Fruit fly (Drosophila melanogaster) whole organism, embryonic: Measurements from ENCODE around the gene CG10341.

Source experiments
- CG10431 ChIP-seq: fragments of 200-800 bp; sonication (Bioruptor generic); optimal IDR thresholded peaks from 3 replicates; lab custom pipeline; 2018; ENCODE audit warnings: missing biosample characterization, mild to moderate bottlenecking, missing genetic modification characterization
- CG11695 ChIP-seq: fragments of 200-800 bp; sonication (Bioruptor generic); IDR thresholded peaks from 3 replicates; pipeline ENCODE4 v1.3.6; 2022; ENCODE audit warnings: missing biosample characterization, missing genetic modification characterization
- CG12299 ChIP-seq: fragments of 200-800 bp; sonication (Bioruptor generic); optimal IDR thresholded peaks from 2 replicates; lab custom pipeline; 2018; ENCODE audit warnings: missing biosample characterization, mild to moderate bottlenecking, missing genetic modification characterization
- CG1233 ChIP-seq: fragments of 200-800 bp; sonication (Bioruptor generic); optimal IDR thresholded peaks from 4 replicates; lab custom pipeline; 2018; ENCODE audit warnings: missing biosample characterization, mild to moderate bottlenecking, missing genetic modification characterization
- CG15011 ChIP-seq: fragments of 200-800 bp; sonication (Bioruptor generic); optimal IDR thresholded peaks from 3 replicates; lab custom pipeline; 2018; ENCODE audit warnings: missing biosample characterization, mild to moderate bottlenecking, missing genetic modification characterization
- CG15514 ChIP-seq: fragments of 200-800 bp; sonication (Bioruptor generic); optimal IDR thresholded peaks from 3 replicates; lab custom pipeline; 2017; ENCODE audit warnings: missing biosample characterization, missing genetic modification characterization, mild to moderate bottlenecking, moderate library complexity, missing genetic modification reagents
- CG15696 ChIP-seq: fragments of 200-800 bp; sonication (Bioruptor generic); optimal IDR thresholded peaks from 2 replicates; lab custom pipeline; 2019; ENCODE audit warnings: missing biosample characterization, mild to moderate bottlenecking, missing genetic modification characterization, moderate library complexity
- CG1647 ChIP-seq: fragments of 200-800 bp; sonication (Bioruptor generic); optimal IDR thresholded peaks from 3 replicates; lab custom pipeline; 2016; ENCODE audit warnings: missing biosample characterization, missing genetic modification characterization
- CG16863 ChIP-seq: fragments of 200-800 bp; sonication (Bioruptor generic); optimal IDR thresholded peaks from 3 replicates; lab custom pipeline; 2016; ENCODE audit warnings: missing biosample characterization, missing genetic modification characterization
- CG17385 ChIP-seq: fragments of 200-800 bp; sonication (Bioruptor generic); optimal IDR thresholded peaks from 3 replicates; lab custom pipeline; 2018; ENCODE audit warnings: missing biosample characterization, mild to moderate bottlenecking, missing genetic modification characterization
- CG17829 ChIP-seq: fragments of 200-800 bp; optimal IDR thresholded peaks from 2 replicates; lab custom pipeline; 2019; ENCODE audit warnings: missing biosample characterization, mild to moderate bottlenecking, missing genetic modification characterization, moderate library complexity
- CG1832 ChIP-seq: fragments of 200-800 bp; sonication (Bioruptor generic); optimal IDR thresholded peaks from 2 replicates; lab custom pipeline; 2017; ENCODE audit warnings: missing biosample characterization, mild to moderate bottlenecking, missing genetic modification characterization, inconsistent platforms
- CG18476 ChIP-seq: fragments of 200-800 bp; sonication (Bioruptor generic); optimal IDR thresholded peaks from 2 replicates; lab custom pipeline; 2016; ENCODE audit warnings: missing biosample characterization, mild to moderate bottlenecking, missing genetic modification characterization
- CG2678 ChIP-seq: fragments of 200-800 bp; sonication (Bioruptor generic); optimal IDR thresholded peaks from 3 replicates; lab custom pipeline; 2019; ENCODE audit warnings: missing biosample characterization, mild to moderate bottlenecking, missing genetic modification characterization, moderate library complexity
- CG2712 ChIP-seq: fragments of 200-800 bp; optimal IDR thresholded peaks from 3 replicates; lab custom pipeline; 2019; ENCODE audit warnings: missing biosample characterization, mild to moderate bottlenecking, missing genetic modification characterization, moderate library complexity
- CG42726 ChIP-seq: fragments of 200-800 bp; sonication (Bioruptor generic); IDR thresholded peaks from 2 replicates; pipeline ENCODE4 v1.3.6; 2022; ENCODE audit warnings: missing biosample characterization, missing genetic modification characterization; ENCODE audit not compliant: partially characterized antibody
- CG4707 ChIP-seq: fragments of 200-800 bp; sonication (Bioruptor generic); optimal IDR thresholded peaks from 2 replicates; lab custom pipeline; 2018; ENCODE audit warnings: missing biosample characterization, mild to moderate bottlenecking, missing genetic modification characterization, moderate library complexity
- CG5180 ChIP-seq: fragments of 200-800 bp; sonication (Bioruptor generic); optimal IDR thresholded peaks from 3 replicates; lab custom pipeline; 2017; ENCODE audit warnings: missing biosample characterization, missing genetic modification characterization, mild to moderate bottlenecking, moderate library complexity, missing genetic modification reagents
- CG8765 ChIP-seq: fragments of 200-800 bp; sonication (Bioruptor generic); IDR thresholded peaks from 2 replicates; pipeline ENCODE4 v1.3.6; 2022; ENCODE audit warnings: missing biosample characterization, missing genetic modification characterization
- D19B ChIP-seq: fragments of 200-800 bp; sonication (Bioruptor generic); optimal IDR thresholded peaks from 2 replicates; lab custom pipeline; 2017; ENCODE audit warnings: missing biosample characterization, mild to moderate bottlenecking, missing genetic modification characterization
- Dll ChIP-seq: fragments of 200-800 bp; sonication (Bioruptor generic); IDR thresholded peaks from 4 replicates; pipeline ENCODE4 v1.3.6; 2022; ENCODE audit warnings: missing biosample characterization, missing genetic modification characterization; ENCODE audit not compliant: partially characterized antibody
- Doc3 ChIP-seq: fragments of 200-800 bp; sonication (Bioruptor generic); IDR thresholded peaks from 3 replicates; pipeline ENCODE4 v1.3.6; 2022; ENCODE audit warnings: missing biosample characterization, missing genetic modification characterization; ENCODE audit not compliant: partially characterized antibody
- GATAe ChIP-seq: fragments of 200-800 bp; sonication (Bioruptor generic); conservative IDR thresholded peaks from 2 replicates; pipeline ENCODE4 v1.3.6; 2022; ENCODE audit warnings: missing biosample characterization, missing genetic modification characterization
- Gsc ChIP-seq: fragments of 200-800 bp; sonication (Bioruptor generic); IDR thresholded peaks from 2 replicates; pipeline ENCODE4 v1.3.6; 2022; ENCODE audit warnings: missing biosample characterization, missing genetic modification characterization
- Hmr ChIP-seq: fragments of 200-800 bp; sonication (Bioruptor generic); optimal IDR thresholded peaks from 3 replicates; lab custom pipeline; 2017; ENCODE audit warnings: mild to moderate bottlenecking, missing biosample characterization, missing genetic modification reagents, missing genetic modification characterization
- Meics ChIP-seq: fragments of 200-800 bp; sonication (Bioruptor generic); optimal IDR thresholded peaks from 2 replicates; lab custom pipeline; 2017; ENCODE audit warnings: missing biosample characterization, mild to moderate bottlenecking, missing genetic modification characterization
- NK7.1 ChIP-seq: fragments of 200-800 bp; sonication (Bioruptor generic); optimal IDR thresholded peaks from 3 replicates; lab custom pipeline; 2016; ENCODE audit warnings: missing biosample characterization, missing genetic modification characterization
- Pdp1 ChIP-seq, 2 experiments: fragments of 200-800 bp; sonication (Bioruptor generic); optimal IDR thresholded peaks; 3 replicates each; lab custom pipeline; 2016; ENCODE audit warnings: missing biosample characterization in 2 of 2, missing genetic modification characterization in 2 of 2, mild to moderate bottlenecking in 1 of 2, moderate library complexity in 1 of 2
- Sox102F ChIP-seq: fragments of 200-800 bp; sonication (Bioruptor generic); optimal IDR thresholded peaks from 2 replicates; lab custom pipeline; 2018; ENCODE audit warnings: missing biosample characterization, mild to moderate bottlenecking, missing genetic modification characterization, moderate library complexity
- Usf ChIP-seq: fragments of 200-800 bp; sonication (Bioruptor generic); optimal IDR thresholded peaks from 2 replicates; lab custom pipeline; 2017; ENCODE audit warnings: missing genotype, missing biosample characterization, missing genetic modification characterization
- Xbp1 ChIP-seq: fragments of 200-800 bp; sonication (Bioruptor generic); optimal IDR thresholded peaks from 3 replicates; lab custom pipeline; 2016; ENCODE audit warnings: missing biosample characterization, mild to moderate bottlenecking, missing genetic modification characterization
- bowl ChIP-seq: fragments of 200-800 bp; sonication (Bioruptor generic); IDR thresholded peaks from 2 replicates; pipeline ENCODE4 v1.3.6; 2022; ENCODE audit warnings: missing biosample characterization, missing genetic modification characterization
- cad ChIP-seq: fragments of >200 bp; optimal IDR thresholded peaks from 2 replicates; lab custom pipeline; 2017; ENCODE audit warnings: missing biosample characterization, missing genetic modification characterization
- ci ChIP-seq: fragments of 200-800 bp; sonication (Bioruptor generic); IDR thresholded peaks from 3 replicates; pipeline ENCODE4 v1.3.6; 2022; ENCODE audit warnings: missing biosample characterization, missing genetic modification characterization
- dan ChIP-seq: fragments of 200-800 bp; sonication (Bioruptor generic); IDR thresholded peaks from 2 replicates; pipeline ENCODE4 v1.3.6; 2022; ENCODE audit warnings: missing biosample characterization, missing genetic modification characterization
- dysf ChIP-seq: fragments of 200-800 bp; sonication (Bioruptor generic); IDR thresholded peaks from 3 replicates; pipeline ENCODE4 v1.3.6; 2022; ENCODE audit warnings: missing biosample characterization, missing genetic modification characterization
- en ChIP-seq: fragments of 200-800 bp; sonication (Bioruptor generic); optimal IDR thresholded peaks from 2 replicates; lab custom pipeline; 2016; ENCODE audit warnings: missing biosample characterization, missing genetic modification characterization
- fd64A ChIP-seq: fragments of 200-800 bp; sonication (Bioruptor generic); optimal IDR thresholded peaks from 3 replicates; lab custom pipeline; 2018; ENCODE audit warnings: missing biosample characterization, mild to moderate bottlenecking, missing genetic modification characterization
- gcm ChIP-seq: fragments of 200-800 bp; sonication (Bioruptor generic); optimal IDR thresholded peaks from 2 replicates; lab custom pipeline; 2019; ENCODE audit warnings: missing biosample characterization, mild to moderate bottlenecking, missing genetic modification characterization, moderate library complexity
- her ChIP-seq: fragments of 200-800 bp; sonication (Bioruptor generic); optimal IDR thresholded peaks from 2 replicates; lab custom pipeline; 2016; ENCODE audit warnings: missing biosample characterization, missing genetic modification characterization
- hkb ChIP-seq, 2 experiments: fragments of 200-800 bp in 1 of 2; fragments of >200 bp in 1 of 2; sonication (Bioruptor generic) in 1 of 2; IDR thresholded peaks in 1 of 2; optimal IDR thresholded peaks in 1 of 2; 2 replicates each; pipeline versions ENCODE4 v1.3.6 to Lab custom; 2017 to 2022; ENCODE audit warnings: missing biosample characterization in 1 of 2, missing genetic modification characterization in 1 of 2
- hth ChIP-seq: fragments of >200 bp; optimal IDR thresholded peaks from 2 replicates; lab custom pipeline; 2017; ENCODE audit warnings: inconsistent platforms
- salm ChIP-seq: fragments of 200-800 bp; sonication (Bioruptor generic); optimal IDR thresholded peaks from 2 replicates; lab custom pipeline; 2018; ENCODE audit warnings: missing biosample characterization, mild to moderate bottlenecking, missing genetic modification characterization
- shn ChIP-seq: fragments of 200-800 bp; sonication (Bioruptor generic); optimal IDR thresholded peaks from 3 replicates; lab custom pipeline; 2016; ENCODE audit warnings: missing biosample characterization, missing genetic modification characterization
- sisA ChIP-seq: fragments of 200-800 bp; sonication (Bioruptor generic); IDR thresholded peaks from 2 replicates; pipeline ENCODE4 v1.3.6; 2022; ENCODE audit warnings: missing biosample characterization, missing genetic modification characterization
- so ChIP-seq: fragments of 200-800 bp; sonication (Bioruptor generic); IDR thresholded peaks from 3 replicates; pipeline ENCODE4 v1.3.6; 2022; ENCODE audit warnings: missing biosample characterization, missing genetic modification characterization
- vnd ChIP-seq: fragments of 200-800 bp; sonication (Bioruptor generic); IDR thresholded peaks from 3 replicates; pipeline ENCODE4 v1.3.6; 2022; ENCODE audit warnings: missing biosample characterization, missing genetic modification characterization; ENCODE audit not compliant: partially characterized antibody
- z ChIP-seq: fragments of 200-800 bp; sonication (Bioruptor generic); IDR thresholded peaks from 3 replicates; pipeline ENCODE4 v1.3.6; 2022; ENCODE audit warnings: missing biosample characterization, missing genetic modification characterization
- zf30C ChIP-seq: fragments of 200-800 bp; sonication (Bioruptor generic); optimal IDR thresholded peaks from 3 replicates; lab custom pipeline; 2018; ENCODE audit warnings: missing biosample characterization, mild to moderate bottlenecking, missing genetic modification characterization
- zfh1 ChIP-seq: fragments of 200-800 bp; sonication (Bioruptor generic); IDR thresholded peaks from 3 replicates; pipeline ENCODE4 v1.3.6; 2022; ENCODE audit warnings: missing biosample characterization, missing genetic modification characterization

The CG10341 gene

DNA sequence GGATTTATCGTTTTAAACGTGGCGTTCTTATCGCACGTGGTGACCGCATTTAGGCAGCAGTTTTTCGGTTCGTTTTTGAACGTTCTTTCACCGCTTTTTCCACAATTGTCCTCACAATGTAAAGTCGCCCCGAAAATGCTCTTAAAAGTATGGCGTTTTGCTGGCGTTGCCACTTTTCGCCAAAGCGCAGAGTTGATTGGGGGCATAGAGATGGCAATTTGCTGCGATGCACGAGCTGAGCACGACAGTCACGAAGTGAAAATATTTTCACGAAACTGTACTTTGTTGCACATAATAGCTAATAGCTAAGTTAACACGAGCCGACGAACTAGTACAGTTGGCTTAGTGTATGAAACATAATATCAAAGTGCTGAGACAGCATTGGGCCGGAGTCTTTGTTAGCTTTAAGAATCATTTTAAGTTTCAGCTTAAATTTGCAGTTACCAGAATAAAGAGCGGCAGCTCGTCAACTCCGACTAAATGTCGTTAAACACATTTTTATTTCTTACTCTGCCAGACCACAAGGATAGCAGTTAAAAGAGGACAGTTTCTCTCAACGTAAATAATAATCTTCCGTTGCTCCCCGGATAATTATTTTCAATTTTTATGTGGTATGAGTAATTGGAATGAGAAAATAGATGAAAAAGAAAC lies 9.7 kb upstream of the CG10341 start, which contains the start of gene msl-1 (continued):
- TF ChIP-seq CG15514 (GFP tag; lab: Kevin White, UChicago) (peak; percentile 77), salm (tag; lab: Kevin White, UChicago) (no peak), z (GFP tag; lab: Robert Waterston, UW) (no peak), bowl (GFP tag; lab: Robert Waterston, UW) (no peak), CG4707 (no peak), en (GFP tag; lab: Kevin White, UChicago) (no peak), CG2712 (tag; lab: Kevin White, UChicago) (no peak), CG5180 (no peak), CG8765 (GFP tag; lab: Robert Waterston, UW) (peak; percentile 33; the same call in 1 of the 2 replicates), CG1647 (peak; percentile 35), shn (GFP tag; lab: Kevin White, UChicago) (peak; percentile 15), hth (lab: Kevin White, UChicago) (no peak), Gsc (GFP tag; lab: Robert Waterston, UW) (no peak), CG15696 (tag; lab: Kevin White, UChicago) (no peak), Sox102F (GFP tag; lab: Kevin White, UChicago) (no peak), gcm (GFP tag; lab: Kevin White, UChicago) (no peak), CG1832 (GFP tag; lab: Kevin White, UChicago) (no peak), CG42726 (GFP tag; lab: Robert Waterston, UW) (peak; percentile 99), Xbp1 (peak; percentile 44), hkb (optimal IDR thresholded peaks at IDR 0.05; lab: Kevin White, UChicago) (no peak), hkb (GFP tag; IDR thresholded peaks at IDR 0.05; lab: Robert Waterston, UW) (no peak), GATAe (GFP tag; lab: Robert Waterston, UW) (no peak), zfh1 (no peak), CG2678 (tag; lab: Kevin White, UChicago) (no peak), dan (GFP tag; lab: Robert Waterston, UW) (no peak), Dll (peak; percentile 84), CG12299 (no peak), Pdp1 (GFP tag; optimal IDR thresholded peaks at IDR 0.05; lab: Kevin White, UChicago) (peak; percentile 33 to 74), fd64A (no peak), her (GFP tag; lab: Kevin White, UChicago) (no peak), CG16863 (GFP tag; lab: Kevin White, UChicago) (no peak), CG10431 (no peak), sisA (peak; percentile 38), vnd (GFP tag; lab: Robert Waterston, UW) (peak; percentile 92), so (GFP tag; lab: Robert Waterston, UW) (no peak), Doc3 (peak; percentile 86), NK7.1 (no peak), Hmr (GFP tag; lab: Kevin White, UChicago) (no peak), ci (peak; percentile 47; the same call in 1 of the 3 replicates), CG15011 (no peak), zf30C (GFP tag; lab: Kevin White, UChicago) (no peak), CG18476 (GFP tag; lab: Kevin White, UChicago) (no peak), D19B (GFP tag; lab: Kevin White, UChicago) (no peak), Meics (GFP tag; lab: Kevin White, UChicago) (no peak), CG11695 (no peak), Usf (no peak), cad (GFP tag; lab: Kevin White, UChicago) (no peak), dysf (GFP tag; lab: Robert Waterston, UW) (peak; percentile 25; the same call in 1 of the 3 replicates), CG17385 (GFP tag; lab: Kevin White, UChicago) (no peak), CG17829 (tag; lab: Kevin White, UChicago) (peak; percentile 25), CG1233 (no peak)
